Worm (Caenorhabditis elegans) whole organism, L4/young adult: ENCODE data around the gene fbxa-80.
"Not testable (repeated sequence)": the region's sequence is repeated elsewhere in the genome, so short reads cannot be mapped to it uniquely, and the experiment has no call there.

Source experiments
- W03F9.2 ChIP-seq: fragments of 150-350 bp; optimal IDR thresholded peaks from 2 replicates; lab custom pipeline; 2014; ENCODE audit warnings: missing biosample characterization, missing genetic modification characterization
- dao-5 ChIP-seq: sonication (generic microtip); optimal IDR thresholded peaks from 2 replicates; lab custom pipeline; 2016; ENCODE audit warnings: missing genotype, missing genetic modification characterization, moderate library complexity, missing compliant biosample characterization
- him-1 ChIP-seq: sonication (generic microtip); optimal IDR thresholded peaks from 2 replicates; lab custom pipeline; 2016; ENCODE audit warnings: missing genotype, missing genetic modification reagents, missing genetic modification characterization, missing compliant biosample characterization

Gene fbxa-80

ce11 chrIII:1288473-1289056, 26.4 kb downstream of the fbxa-80 start, which contains the start of gene fbxa-50:
TSS of gene fbxa-50 (minus strand) at chrIII:1288523.
- TF ChIP-seq him-1 (tag; lab: Kevin White, UChicago) (no peak), W03F9.2 (no peak), dao-5 (no peak)

ce11 chrIII:1284584-1285046, 30.4 kb downstream of the fbxa-80 start, which contains the start of gene fbxa-37:
TSS of gene fbxa-37 (plus strand) at chrIII:1284996.
- TF ChIP-seq him-1 (tag; lab: Kevin White, UChicago) (no peak), dao-5 (no peak), W03F9.2 (no peak)

ce11 chrIII:1279197-1279596, 35.8 kb downstream of the fbxa-80 start:
- TF ChIP-seq W03F9.2 = no peak
- TF ChIP-seq dao-5 = no peak
- TF ChIP-seq him-1 (tag; lab: Kevin White, UChicago) = no peak

ce11 chrIII:1275513-1275912, 39.5 kb downstream of the fbxa-80 start, which contains the start of gene fbxa-30:
TSS of gene fbxa-30 (minus strand) at chrIII:1275613.
- TF ChIP-seq him-1 (tag; lab: Kevin White, UChicago) (no peak), W03F9.2 (no peak), dao-5 (no peak)

ce11 chrIII:1273655-1274328, 41.2 kb downstream of the fbxa-80 start, which contains the start of gene fbxa-29:
TSS of gene fbxa-29 (minus strand) at chrIII:1273705.
- no peak for TF ChIP-seq him-1 (tag; lab: Kevin White, UChicago)
- TF ChIP-seq dao-5 = no peak
- no peak for TF ChIP-seq W03F9.2

ce11 chrIII:1271378-1271926, 43.6 kb downstream of the fbxa-80 start, which contains the start of gene fbxa-31:
TSS of gene fbxa-31 (minus strand) at chrIII:1271428.
- TF ChIP-seq him-1 (tag; lab: Kevin White, UChicago) = no peak
- no peak for TF ChIP-seq W03F9.2
- no peak for TF ChIP-seq dao-5

- no peak for TF ChIP-seq him-1 (tag; lab: Kevin White, UChicago)
- no peak for TF ChIP-seq dao-5
- no peak for TF ChIP-seq W03F9.2
Observed at ce11 chrIII:1269156-1269555, 45.9 kb downstream of the fbxa-80 start, which contains the start of gene fbxa-32. TSS of gene fbxa-32 (minus strand) at chrIII:1269256.

ce11 chrIII:1266799-1267198, 48.2 kb downstream of the fbxa-80 start, which contains the start of gene fbxa-151:
TSS of gene fbxa-151 (minus strand) at chrIII:1266899.
- not testable (repeated sequence) for TF ChIP-seq him-1 (tag; lab: Kevin White, UChicago); W03F9.2; dao-5

- not testable (repeated sequence) for TF ChIP-seq W03F9.2; dao-5; him-1 (tag; lab: Kevin White, UChicago)
Observed at ce11 chrIII:1263692-1264091, 51.3 kb downstream of the fbxa-80 start, which contains the start of gene srz-9. TSS of gene srz-9 (plus strand) at chrIII:1263992.
